Worm (Caenorhabditis elegans) whole organism, midembryonic: ENCODE results near the gene che-10.

Experiments
- T22C8.4 ChIP-seq: fragments of 200-800 bp; sonication (Bioruptor generic); IDR thresholded peaks from 2 replicates; pipeline ENCODE4 v1.3.6; 2022; ENCODE audit warnings: missing genetic modification characterization, missing compliant biosample characterization
- cog-1 ChIP-seq: sonication (generic microtip); optimal IDR thresholded peaks from 2 replicates; lab custom pipeline; 2016; ENCODE audit warnings: missing genetic modification characterization, missing compliant biosample characterization
- flt-1 ChIP-seq: fragments of 200-800 bp; sonication (Bioruptor generic); IDR thresholded peaks from 2 replicates; pipeline ENCODE4 v1.3.6; 2022; ENCODE audit warnings: missing genetic modification characterization, missing compliant biosample characterization
- klf-2 ChIP-seq: fragments of 200-800 bp; sonication (Bioruptor generic); conservative IDR thresholded peaks from 2 replicates; pipeline ENCODE4 v1.3.6; 2022; ENCODE audit warnings: missing genetic modification reagents, missing genetic modification characterization, missing compliant biosample characterization
- med-1 ChIP-seq: sonication (generic microtip); optimal IDR thresholded peaks from 2 replicates; lab custom pipeline; 2017; ENCODE audit warnings: missing genetic modification characterization, mild to moderate bottlenecking, missing compliant biosample characterization, antibody characterized with exemption, missing genetic modification reagents; ENCODE audit not compliant: insufficient read depth
- ref-1 ChIP-seq: fragments of 200-800 bp; sonication (Bioruptor generic); conservative IDR thresholded peaks from 2 replicates; pipeline ENCODE4 v1.3.6; 2022; ENCODE audit warnings: missing genetic modification reagents, missing genetic modification characterization, missing compliant biosample characterization
- tab-1 ChIP-seq: fragments of 200-800 bp; sonication (Bioruptor generic); IDR thresholded peaks from 2 replicates; pipeline ENCODE4 v1.3.6; 2022; ENCODE audit warnings: missing genetic modification characterization, missing compliant biosample characterization
- ztf-23 ChIP-seq: fragments of 200-800 bp; sonication (Bioruptor generic); IDR thresholded peaks from 2 replicates; pipeline ENCODE4 v1.3.6; 2022; ENCODE audit warnings: missing genetic modification reagents, missing genetic modification characterization, missing compliant biosample characterization
- ztf-29 ChIP-seq: fragments of 200-800 bp; sonication (Bioruptor generic); IDR thresholded peaks from 2 replicates; pipeline ENCODE4 v1.3.6; 2022; ENCODE audit warnings: missing genetic modification reagents, missing genetic modification characterization, missing compliant biosample characterization

che-10 gene

DNA sequence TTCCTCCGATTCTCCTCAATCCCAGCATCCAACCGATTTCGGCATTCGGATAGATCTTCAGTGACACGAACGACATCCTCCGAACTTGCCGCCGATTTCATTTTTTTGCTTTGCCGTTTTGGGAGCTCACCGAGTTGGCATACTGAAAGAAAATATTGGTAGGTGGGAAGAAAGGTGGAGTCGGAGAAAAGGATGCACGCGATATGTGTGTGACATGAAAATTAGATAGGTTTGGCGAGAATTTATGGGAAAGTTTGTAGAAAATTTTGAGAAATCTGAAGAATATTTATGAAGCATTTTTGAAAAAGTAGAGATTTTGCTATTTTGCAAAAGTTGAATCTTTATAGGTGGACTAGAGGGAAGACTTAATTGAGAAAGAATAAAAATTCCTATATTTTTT is at the start of gene che-10:
TSS of gene che-10 (minus strand) at position 101 of the 400 bp plus-strand sequence.
- TF ChIP-seq ztf-23 (no peak), tab-1 (GFP tag; lab: Robert Waterston, UW) (no peak), klf-2 (GFP tag; lab: Robert Waterston, UW) (no peak), med-1 (no peak), flt-1 (GFP tag; lab: Robert Waterston, UW) (no peak), T22C8.4 (GFP tag; lab: Robert Waterston, UW) (no peak), cog-1 (tag; lab: Kevin White, UChicago) (no peak), ztf-29 (GFP tag; lab: Robert Waterston, UW) (no peak), ref-1 (GFP tag; lab: Robert Waterston, UW) (no peak)

DNA sequence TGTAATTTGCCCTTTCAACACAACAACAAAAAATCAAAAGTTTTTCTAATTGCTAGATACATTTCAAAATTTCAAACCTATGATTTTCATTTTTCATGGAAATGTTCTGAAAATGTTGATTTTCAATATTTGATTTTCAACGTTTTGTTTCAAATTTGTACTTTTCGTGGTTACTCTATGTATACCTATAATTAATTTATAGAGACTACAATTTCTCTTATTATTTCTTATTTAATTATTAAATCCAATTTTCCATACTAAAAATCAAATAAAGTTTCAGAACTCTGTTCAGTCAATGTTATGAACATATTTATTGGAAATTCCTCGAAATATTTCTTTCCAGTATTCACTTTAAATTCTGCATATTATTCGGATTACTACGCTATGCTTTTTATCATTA is 48.8 kb upstream of the che-10 start, which contains the start of gene sre-39:
TSS of gene sre-39 (plus strand) at position 301 of the 400 bp plus-strand sequence.
- TF ChIP-seq med-1, result no peak
- TF ChIP-seq klf-2 (GFP tag; lab: Robert Waterston, UW), result no peak

DNA sequence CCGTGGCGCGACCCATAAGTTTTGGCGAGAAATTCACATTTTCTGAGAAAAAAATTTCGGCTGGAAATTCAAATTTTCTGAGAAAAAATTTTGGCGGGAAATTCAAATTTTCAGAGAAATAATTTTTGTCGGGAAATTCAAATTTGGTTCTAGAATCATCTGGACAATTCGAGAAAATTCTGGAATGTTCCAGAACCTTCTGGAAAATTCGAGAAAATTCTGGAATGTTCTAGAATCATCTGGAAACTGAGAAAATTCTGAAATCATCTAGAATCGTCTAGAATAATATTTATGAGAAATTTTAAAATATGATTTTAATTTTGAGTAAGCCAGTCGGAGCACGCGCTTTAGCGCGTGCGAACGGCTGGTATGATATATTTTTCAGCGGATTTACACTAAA is 46.7 kb upstream of the che-10 start:
- TF ChIP-seq T22C8.4 (GFP tag; lab: Robert Waterston, UW), result no peak
- TF ChIP-seq med-1, result no peak
- TF ChIP-seq ref-1 (GFP tag; lab: Robert Waterston, UW), result no peak
- TF ChIP-seq tab-1 (GFP tag; lab: Robert Waterston, UW), result no peak
- TF ChIP-seq ztf-29 (GFP tag; lab: Robert Waterston, UW), result no peak
- no peak for TF ChIP-seq ztf-23
- TF ChIP-seq klf-2 (GFP tag; lab: Robert Waterston, UW), result no peak
- no peak for TF ChIP-seq flt-1 (GFP tag; lab: Robert Waterston, UW)
- TF ChIP-seq cog-1 (tag; lab: Kevin White, UChicago), result no peak

DNA sequence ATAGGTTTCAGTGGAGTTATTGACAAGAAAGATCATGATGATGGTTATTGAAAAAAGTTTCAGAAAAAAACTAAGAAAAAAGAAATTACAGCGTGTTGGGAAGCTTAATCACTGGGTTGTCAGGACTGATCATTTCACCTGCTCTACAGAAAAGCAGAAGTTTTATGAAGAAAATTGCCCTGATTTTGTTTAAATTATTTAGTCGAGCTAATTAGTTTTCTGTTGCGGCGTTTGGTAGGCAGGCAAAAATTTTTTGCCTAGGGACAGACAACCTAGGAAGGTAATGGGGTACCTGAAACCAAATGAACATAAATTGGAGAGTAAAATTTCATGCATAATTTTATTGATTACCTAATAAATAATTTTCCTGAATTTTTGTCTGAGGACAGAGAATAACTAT is 45.6 kb upstream of the che-10 start, which contains the start of gene sre-40:
TSS of gene sre-40 (minus strand) at position 101 of the 400 bp plus-strand sequence.
- no peak for TF ChIP-seq tab-1 (GFP tag; lab: Robert Waterston, UW)
- no peak for TF ChIP-seq flt-1 (GFP tag; lab: Robert Waterston, UW)
- TF ChIP-seq klf-2 (GFP tag; lab: Robert Waterston, UW), result no peak
- TF ChIP-seq ref-1 (GFP tag; lab: Robert Waterston, UW), result no peak
- no peak for TF ChIP-seq cog-1 (tag; lab: Kevin White, UChicago)
- TF ChIP-seq ztf-23, result no peak
- TF ChIP-seq T22C8.4 (GFP tag; lab: Robert Waterston, UW), result no peak
- TF ChIP-seq ztf-29 (GFP tag; lab: Robert Waterston, UW), result no peak
- TF ChIP-seq med-1, result no peak

DNA sequence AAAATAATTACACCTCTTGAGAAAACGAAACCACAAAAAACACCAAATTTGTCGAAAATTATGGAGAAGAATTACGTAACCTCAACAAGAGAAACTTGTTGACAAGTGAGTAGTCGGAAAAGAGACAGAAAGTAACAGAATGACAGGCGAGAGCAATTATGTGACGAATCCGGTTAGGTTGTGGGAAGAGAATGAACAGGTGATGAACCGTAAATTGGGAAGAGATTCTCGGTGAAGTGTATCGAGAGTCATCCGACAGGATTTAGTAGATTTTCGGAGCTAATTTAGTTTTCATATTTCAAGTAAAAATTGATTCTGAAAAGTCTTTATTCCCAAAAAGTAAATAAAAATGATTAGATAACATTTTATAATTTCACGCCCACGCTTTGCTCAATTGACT is 43.2 kb upstream of the che-10 start, which contains the start of gene T05A7.7:
TSS of gene T05A7.7 (minus strand) at position 101 of the 400 bp plus-strand sequence.
- TF ChIP-seq tab-1 (GFP tag; lab: Robert Waterston, UW) (no peak), ref-1 (GFP tag; lab: Robert Waterston, UW) (no peak), klf-2 (GFP tag; lab: Robert Waterston, UW) (no peak), flt-1 (GFP tag; lab: Robert Waterston, UW) (no peak), ztf-29 (GFP tag; lab: Robert Waterston, UW) (no peak), med-1 (no peak), T22C8.4 (GFP tag; lab: Robert Waterston, UW) (no peak), cog-1 (tag; lab: Kevin White, UChicago) (no peak), ztf-23 (no peak)

DNA sequence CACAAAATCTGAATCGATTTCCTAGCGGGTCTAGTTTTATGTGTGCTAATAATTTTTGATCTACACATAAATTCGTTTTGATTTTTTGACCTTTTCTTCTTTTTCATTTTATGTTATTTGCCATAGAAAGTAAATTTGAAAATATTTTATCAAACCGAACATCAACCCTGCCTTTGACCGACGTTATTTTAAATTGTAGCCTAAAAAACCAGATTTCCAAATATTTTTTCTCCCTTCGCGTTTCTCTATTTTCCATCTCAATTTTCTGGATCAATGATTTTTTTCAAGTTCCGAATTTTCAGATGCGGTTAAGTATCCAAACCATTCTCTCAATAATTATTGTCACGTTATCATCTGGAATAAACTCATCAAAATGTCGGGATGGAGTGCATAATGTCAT is 39.8 kb upstream of the che-10 start, which contains the start of gene T05A7.1:
TSS of gene T05A7.1 (plus strand) at position 301 of the 400 bp plus-strand sequence.
- no peak for TF ChIP-seq cog-1 (tag; lab: Kevin White, UChicago)
- TF ChIP-seq ref-1 (GFP tag; lab: Robert Waterston, UW), result no peak
- TF ChIP-seq ztf-23, result no peak
- no peak for TF ChIP-seq flt-1 (GFP tag; lab: Robert Waterston, UW)
- no peak for TF ChIP-seq klf-2 (GFP tag; lab: Robert Waterston, UW)
- TF ChIP-seq ztf-29 (GFP tag; lab: Robert Waterston, UW), result no peak
- TF ChIP-seq tab-1 (GFP tag; lab: Robert Waterston, UW), result no peak
- TF ChIP-seq med-1, result no peak
- no peak for TF ChIP-seq T22C8.4 (GFP tag; lab: Robert Waterston, UW)

DNA sequence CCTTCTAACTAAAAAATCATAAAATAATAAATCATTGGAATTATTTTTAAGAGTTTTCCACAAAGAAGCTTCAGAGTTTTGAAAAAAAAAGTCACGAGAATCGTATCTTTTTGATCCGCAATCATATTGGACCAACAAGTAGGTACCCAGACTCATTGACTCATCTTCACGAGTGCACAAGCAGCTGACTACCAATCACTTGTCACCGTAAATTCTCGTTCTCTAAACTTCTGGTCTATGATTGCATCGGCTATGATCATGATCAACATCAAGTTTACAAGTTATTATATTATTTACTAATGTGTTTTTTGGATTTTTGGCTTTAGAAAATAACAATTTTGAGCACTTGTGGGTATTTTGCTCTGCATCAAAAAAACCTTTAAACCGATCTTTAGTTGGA is 38.1 kb upstream of the che-10 start:
- TF ChIP-seq cog-1 (tag; lab: Kevin White, UChicago) (no peak), med-1 (no peak), klf-2 (GFP tag; lab: Robert Waterston, UW) (no peak), ztf-29 (GFP tag; lab: Robert Waterston, UW) (no peak), ztf-23 (no peak), tab-1 (GFP tag; lab: Robert Waterston, UW) (no peak), T22C8.4 (GFP tag; lab: Robert Waterston, UW) (no peak)

DNA sequence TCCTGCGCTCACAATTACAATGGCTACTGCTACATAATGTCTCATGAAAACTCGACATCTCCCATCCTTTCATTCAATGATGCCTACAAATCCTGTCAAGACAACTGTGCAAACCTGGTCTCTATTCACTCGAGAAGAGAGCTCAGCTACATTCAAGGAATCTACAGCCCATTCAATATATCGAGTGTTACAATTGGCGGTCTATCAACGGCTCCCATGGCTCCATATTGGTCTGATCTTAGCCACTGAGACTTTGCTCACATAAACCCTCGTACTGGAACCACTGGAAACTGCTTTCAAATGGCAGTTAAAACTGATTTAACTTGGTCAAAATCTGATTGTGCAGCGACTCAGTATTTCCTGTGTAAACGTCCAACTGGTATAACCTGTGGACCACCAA is 37.3 kb upstream of the che-10 start, which contains the start of gene T05A7.3:
TSS of gene T05A7.3 (plus strand) at position 301 of the 400 bp plus-strand sequence.
- TF ChIP-seq flt-1 (GFP tag; lab: Robert Waterston, UW) (no peak), ztf-23 (no peak), tab-1 (GFP tag; lab: Robert Waterston, UW) (no peak), T22C8.4 (GFP tag; lab: Robert Waterston, UW) (no peak), ref-1 (GFP tag; lab: Robert Waterston, UW) (no peak), klf-2 (GFP tag; lab: Robert Waterston, UW) (no peak), ztf-29 (GFP tag; lab: Robert Waterston, UW) (no peak), med-1 (no peak), cog-1 (tag; lab: Kevin White, UChicago) (no peak)

DNA sequence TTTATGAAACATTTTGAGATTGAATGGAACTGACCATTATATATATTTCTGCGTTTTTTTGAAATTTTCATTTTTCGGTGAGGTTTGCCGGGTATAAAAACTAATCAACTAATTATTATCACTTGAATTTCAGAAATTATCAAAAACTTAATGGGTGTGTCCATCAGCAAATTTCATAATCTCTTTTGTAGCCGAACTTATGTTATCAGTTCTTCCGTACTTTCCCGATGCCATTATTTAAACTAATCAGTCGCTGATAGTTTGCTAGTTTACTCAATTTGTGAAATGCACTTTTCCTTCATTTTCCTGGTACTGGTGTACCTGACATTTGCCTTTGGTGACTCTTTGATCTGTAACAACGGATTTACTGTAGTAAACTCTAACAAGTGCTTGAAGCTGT is 36.0 kb upstream of the che-10 start:
- TF ChIP-seq T22C8.4 (GFP tag; lab: Robert Waterston, UW), result no peak
- no peak for TF ChIP-seq ztf-23
- TF ChIP-seq klf-2 (GFP tag; lab: Robert Waterston, UW), result no peak
- TF ChIP-seq cog-1 (tag; lab: Kevin White, UChicago), result no peak
- no peak for TF ChIP-seq med-1
- TF ChIP-seq ref-1 (GFP tag; lab: Robert Waterston, UW), result no peak
- no peak for TF ChIP-seq ztf-29 (GFP tag; lab: Robert Waterston, UW)
- TF ChIP-seq flt-1 (GFP tag; lab: Robert Waterston, UW), result no peak
- no peak for TF ChIP-seq tab-1 (GFP tag; lab: Robert Waterston, UW)
